Worm (Caenorhabditis elegans) whole organism, L1 larva: ENCODE measurements around the gene T28A11.3.

ENCODE experiments used
- C16A3.4 ChIP-seq: fragments of 150-350 bp; optimal IDR thresholded peaks from 2 replicates; lab custom pipeline; 2014; ENCODE audit warnings: missing biosample characterization, missing genetic modification characterization
- aly-2 ChIP-seq: fragments of 150-350 bp; optimal IDR thresholded peaks from 2 replicates; lab custom pipeline; 2014; ENCODE audit warnings: missing biosample characterization, missing genetic modification characterization
- ama-1 ChIP-seq: fragments of 150-350 bp; optimal IDR thresholded peaks from 2 replicates; lab custom pipeline; 2014
- blmp-1 ChIP-seq: fragments of 150-350 bp; optimal IDR thresholded peaks from 2 replicates; lab custom pipeline; 2014; ENCODE audit warnings: missing biosample characterization, missing genetic modification characterization
- ceh-8 ChIP-seq: fragments of 200-800 bp; sonication (Bioruptor generic); optimal IDR thresholded peaks from 2 replicates; lab custom pipeline; 2018; ENCODE audit warnings: mild to moderate bottlenecking, missing genetic modification characterization, moderate library complexity, missing compliant biosample characterization
- dpl-1 ChIP-seq, 3 experiments: fragments of 150-350 bp in 2 of 3; sonication (generic microtip) in 1 of 3; optimal IDR thresholded peaks; 2 replicates each; lab custom pipeline; 2014 to 2017; ENCODE audit warnings: missing biosample characterization in 3 of 3, missing genetic modification characterization in 3 of 3, missing genetic modification reagents in 3 of 3
- dsc-1 ChIP-seq: sonication (generic microtip); optimal IDR thresholded peaks from 2 replicates; lab custom pipeline; 2016; ENCODE audit warnings: mild to moderate bottlenecking, missing genetic modification characterization, missing compliant biosample characterization
- efl-1 ChIP-seq, 4 experiments: fragments of 150-350 bp; optimal IDR thresholded peaks in 3 of 4; peaks in 1 of 4; 1 replicate in 1 of 4; 2 replicates in 3 of 4; lab custom pipeline; 2014; ENCODE audit warnings: missing biosample characterization in 2 of 4, missing genetic modification characterization in 2 of 4, missing genetic modification reagents in 2 of 4
- efl-3 ChIP-seq: fragments of 200-800 bp; sonication (Bioruptor generic); optimal IDR thresholded peaks from 2 replicates; lab custom pipeline; 2018; ENCODE audit warnings: mild to moderate bottlenecking, missing genetic modification characterization, missing compliant biosample characterization
- egl-13 ChIP-seq: sonication (generic microtip); optimal IDR thresholded peaks from 2 replicates; lab custom pipeline; 2016; ENCODE audit warnings: missing genotype, missing genetic modification reagents, missing genetic modification characterization, missing compliant biosample characterization
- egl-27 ChIP-seq, 2 experiments: fragments of 150-350 bp in 1 of 2; sonication (generic microtip); optimal IDR thresholded peaks; 3 replicates each; lab custom pipeline; 2017 to 2018; ENCODE audit warnings: missing biosample characterization in 2 of 2, missing genetic modification characterization in 2 of 2, missing genetic modification reagents in 2 of 2
- elt-2 ChIP-seq: sonication (generic microtip); optimal IDR thresholded peaks from 2 replicates; lab custom pipeline; 2016; ENCODE audit warnings: missing genetic modification characterization, mild to moderate bottlenecking, inconsistent platforms, missing compliant biosample characterization, missing genetic modification reagents
- ets-5 ChIP-seq: fragments of 200-800 bp; sonication (Bioruptor generic); IDR thresholded peaks from 2 replicates; pipeline ENCODE4 v1.3.6; 2022; ENCODE audit warnings: missing genetic modification characterization, missing compliant biosample characterization
- fkh-8 ChIP-seq: sonication (generic microtip); optimal IDR thresholded peaks from 2 replicates; lab custom pipeline; 2016; ENCODE audit warnings: mild to moderate bottlenecking, missing genetic modification characterization, missing compliant biosample characterization
- fos-1 ChIP-seq: fragments of 150-350 bp; optimal IDR thresholded peaks from 2 replicates; lab custom pipeline; 2014; ENCODE audit warnings: missing biosample characterization, missing genetic modification characterization
- grh-1 ChIP-seq: fragments of 200-800 bp; sonication (Bioruptor generic); IDR thresholded peaks from 2 replicates; pipeline ENCODE4 v1.3.6; 2022; ENCODE audit warnings: missing genetic modification reagents, missing genetic modification characterization, missing compliant biosample characterization
- hlh-17 ChIP-seq: fragments of 200-800 bp; sonication (Bioruptor generic); optimal IDR thresholded peaks from 2 replicates; lab custom pipeline; 2018; ENCODE audit warnings: missing genetic modification characterization, mild to moderate bottlenecking, missing compliant biosample characterization, moderate library complexity, borderline replicate concordance
- lin-14 ChIP-seq: fragments of 200-800 bp; sonication (Bioruptor generic); optimal IDR thresholded peaks from 2 replicates; lab custom pipeline; 2018; ENCODE audit warnings: mild to moderate bottlenecking, missing genetic modification characterization, moderate library complexity, missing compliant biosample characterization
- lir-3 ChIP-seq: sonication (generic microtip); optimal IDR thresholded peaks from 2 replicates; lab custom pipeline; 2016; ENCODE audit warnings: mild to moderate bottlenecking, missing genetic modification characterization, moderate library complexity, missing compliant biosample characterization; ENCODE audit not compliant: poor library complexity
- lsy-2 ChIP-seq, 2 experiments: fragments of 150-350 bp; optimal IDR thresholded peaks; 2 replicates each; lab custom pipeline; 2014; ENCODE audit warnings: missing biosample characterization in 2 of 2, missing genetic modification characterization in 2 of 2
- mep-1 ChIP-seq: fragments of 150-350 bp; optimal IDR thresholded peaks from 2 replicates; lab custom pipeline; 2014; ENCODE audit warnings: missing biosample characterization, missing genetic modification characterization
- nhr-20 ChIP-seq: sonication (generic microtip); optimal IDR thresholded peaks from 2 replicates; lab custom pipeline; 2016; ENCODE audit warnings: mild to moderate bottlenecking, missing genetic modification characterization, missing compliant biosample characterization
- nhr-237 ChIP-seq: fragments of 150-350 bp; optimal IDR thresholded peaks from 2 replicates; lab custom pipeline; 2014; ENCODE audit warnings: missing biosample characterization, missing genetic modification characterization
- nhr-28 ChIP-seq: fragments of 150-350 bp; optimal IDR thresholded peaks from 2 replicates; lab custom pipeline; 2014; ENCODE audit warnings: missing biosample characterization, missing genetic modification characterization
- nhr-47 ChIP-seq: sonication (generic microtip); optimal IDR thresholded peaks from 2 replicates; lab custom pipeline; 2016; ENCODE audit warnings: mild to moderate bottlenecking, missing genetic modification characterization, moderate library complexity, missing compliant biosample characterization
- nhr-76 ChIP-seq: sonication (generic microtip); optimal IDR thresholded peaks from 2 replicates; lab custom pipeline; 2017; ENCODE audit warnings: missing biosample characterization, missing genetic modification characterization
- nhr-85 ChIP-seq: sonication (generic microtip); peaks from one replicate; lab custom pipeline; 2016; ENCODE audit warnings: missing genetic modification characterization, inconsistent platforms, missing compliant biosample characterization
- nhr-90 ChIP-seq: sonication (generic microtip); optimal IDR thresholded peaks from 2 replicates; lab custom pipeline; 2016; ENCODE audit warnings: mild to moderate bottlenecking, missing genetic modification characterization, missing compliant biosample characterization; ENCODE audit not compliant: poor library complexity
- pax-3 ChIP-seq: fragments of 200-800 bp; sonication (Bioruptor generic); optimal IDR thresholded peaks from 2 replicates; lab custom pipeline; 2018; ENCODE audit warnings: mild to moderate bottlenecking, missing genetic modification characterization, moderate library complexity, missing compliant biosample characterization
- snu-23 ChIP-seq: sonication (generic microtip); optimal IDR thresholded peaks from 2 replicates; lab custom pipeline; 2016; ENCODE audit warnings: missing genetic modification characterization, missing compliant biosample characterization
- sox-4 ChIP-seq: sonication (generic microtip); optimal IDR thresholded peaks from 2 replicates; lab custom pipeline; 2016; ENCODE audit warnings: missing genetic modification characterization, missing compliant biosample characterization
- sptf-1 ChIP-seq: fragments of 150-350 bp; optimal IDR thresholded peaks from 2 replicates; lab custom pipeline; 2014; ENCODE audit warnings: missing biosample characterization, missing genetic modification characterization
- tbx-2 ChIP-seq: sonication (generic microtip); optimal IDR thresholded peaks from 2 replicates; lab custom pipeline; 2016; ENCODE audit warnings: missing genetic modification characterization, missing compliant biosample characterization
- tlp-1 ChIP-seq: fragments of 150-350 bp; optimal IDR thresholded peaks from 2 replicates; lab custom pipeline; 2014; ENCODE audit warnings: missing biosample characterization, missing genetic modification characterization
- unc-30 ChIP-seq: sonication (generic microtip); optimal IDR thresholded peaks from 2 replicates; lab custom pipeline; 2017; ENCODE audit warnings: missing biosample characterization, missing genetic modification characterization
- unc-86 ChIP-seq: sonication (generic microtip); optimal IDR thresholded peaks from 2 replicates; lab custom pipeline; 2016; ENCODE audit warnings: missing genetic modification characterization, missing compliant biosample characterization
- unc-98 ChIP-seq: fragments of 200-800 bp; sonication (Bioruptor generic); IDR thresholded peaks from 2 replicates; pipeline ENCODE4 v1.3.6; 2022; ENCODE audit warnings: missing genetic modification characterization, missing compliant biosample characterization
- vab-15 ChIP-seq: sonication (generic microtip); optimal IDR thresholded peaks from 2 replicates; lab custom pipeline; 2017; ENCODE audit warnings: missing genotype, mild to moderate bottlenecking, missing genetic modification characterization, missing compliant biosample characterization
- zag-1 ChIP-seq: fragments of 150-350 bp; optimal IDR thresholded peaks from 2 replicates; lab custom pipeline; 2014; ENCODE audit warnings: missing biosample characterization, missing genetic modification characterization

T28A11.3 gene

ce11 chrV:3234887-3235286, 40.2 kb upstream of the T28A11.3 start, which contains the start of gene K08D9.6:
TSS of gene K08D9.6 (minus strand) at chrV:3234987.
- no peak for TF ChIP-seq unc-86 (tag; lab: Kevin White, UChicago)
- no peak for TF ChIP-seq nhr-237 (tag; lab: Kevin White, UChicago)
- no peak for TF ChIP-seq efl-3 (GFP tag; lab: Kevin White, UChicago)
- TF ChIP-seq nhr-47, result no peak
- TF ChIP-seq ama-1 (lab: Kevin White, UChicago), result no peak
- no peak for TF ChIP-seq grh-1 (GFP tag; lab: Robert Waterston, UW)
- no peak for TF ChIP-seq unc-98 (GFP tag; lab: Robert Waterston, UW)
- no peak for TF ChIP-seq unc-30 (tag; lab: Kevin White, UChicago)
- TF ChIP-seq egl-13 (tag; lab: Kevin White, UChicago), result no peak
- TF ChIP-seq fkh-8 (tag; lab: Kevin White, UChicago), result no peak
- no peak for TF ChIP-seq pax-3 (tag; lab: Kevin White, UChicago)

- TF ChIP-seq lin-14 (GFP tag; lab: Kevin White, UChicago) (no peak), aly-2 (no peak), lir-3 (tag; lab: Kevin White, UChicago) (no peak), sox-4 (tag; lab: Kevin White, UChicago) (no peak), elt-2 (tag; lab: Kevin White, UChicago) (no peak), dsc-1 (no peak), ets-5 (GFP tag; lab: Robert Waterston, UW) (no peak), mep-1 (tag; lab: Kevin White, UChicago) (no peak), tbx-2 (tag; lab: Kevin White, UChicago) (no peak), nhr-28 (tag; lab: Kevin White, UChicago) (no peak), nhr-237 (tag; lab: Kevin White, UChicago) (no peak), vab-15 (tag; lab: Kevin White, UChicago) (no peak), dpl-1 (GFP tag; optimal IDR thresholded peaks at IDR 0.05; lab: Kevin White, UChicago) (no peak), egl-27 (tag; optimal IDR thresholded peaks at IDR 0.05; lab: Kevin White, UChicago) (no peak), fos-1 (no peak)
These were observed 38.5 kb upstream of the T28A11.3 start, which contains the start of the genes K08D9.9 and str-16 for ce11 chrV:3236610-3237009. TSS of gene K08D9.9 (minus strand) at chrV:3236710. TSS of gene str-16 (plus strand) at chrV:3236875.

- TF ChIP-seq zag-1 (no peak), fkh-8 (tag; lab: Kevin White, UChicago) (no peak), lsy-2 (tag; optimal IDR thresholded peaks at IDR 0.05; lab: Kevin White, UChicago) (no peak), sptf-1 (tag; lab: Kevin White, UChicago) (no peak), nhr-20 (tag; lab: Kevin White, UChicago) (no peak), nhr-85 (tag; lab: Kevin White, UChicago) (no peak), snu-23 (GFP tag; lab: Kevin White, UChicago) (no peak), nhr-90 (tag; lab: Kevin White, UChicago) (no peak), efl-1 (optimal IDR thresholded peaks at IDR 0.05; lab: Kevin White, UChicago) (no peak), efl-1 (GFP tag; optimal IDR thresholded peaks at IDR 0.05 in 1 of 2; lab: Kevin White, UChicago) (no peak), nhr-237 (tag; lab: Kevin White, UChicago) (no peak)
These were observed 34.0 kb upstream of the T28A11.3 start, which contains the start of gene srj-11 for ce11 chrV:3241175-3241574. TSS of gene srj-11 (plus strand) at chrV:3241424.

- TF ChIP-seq tlp-1 (tag; lab: Kevin White, UChicago), result no peak
- TF ChIP-seq blmp-1 (tag; lab: Kevin White, UChicago), result no peak
- no peak for TF ChIP-seq nhr-47
- no peak for TF ChIP-seq ceh-8 (GFP tag; lab: Kevin White, UChicago)
- TF ChIP-seq elt-2 (tag; lab: Kevin White, UChicago), result no peak
- no peak for TF ChIP-seq efl-3 (GFP tag; lab: Kevin White, UChicago)
- no peak for TF ChIP-seq hlh-17 (GFP tag; lab: Kevin White, UChicago)
- TF ChIP-seq nhr-76 (tag; lab: Kevin White, UChicago), result no peak
- TF ChIP-seq ama-1 (lab: Kevin White, UChicago), result no peak
- TF ChIP-seq C16A3.4, result no peak
- no peak for TF ChIP-seq ets-5 (GFP tag; lab: Robert Waterston, UW)
These were observed 32.1 kb upstream of the T28A11.3 start, which contains the start of gene gst-23 for ce11 chrV:3242984-3243383. TSS of gene gst-23 (plus strand) at chrV:3243284.
